Worm (Caenorhabditis elegans): ENCODE results near the gene clc-3.

DNA sequence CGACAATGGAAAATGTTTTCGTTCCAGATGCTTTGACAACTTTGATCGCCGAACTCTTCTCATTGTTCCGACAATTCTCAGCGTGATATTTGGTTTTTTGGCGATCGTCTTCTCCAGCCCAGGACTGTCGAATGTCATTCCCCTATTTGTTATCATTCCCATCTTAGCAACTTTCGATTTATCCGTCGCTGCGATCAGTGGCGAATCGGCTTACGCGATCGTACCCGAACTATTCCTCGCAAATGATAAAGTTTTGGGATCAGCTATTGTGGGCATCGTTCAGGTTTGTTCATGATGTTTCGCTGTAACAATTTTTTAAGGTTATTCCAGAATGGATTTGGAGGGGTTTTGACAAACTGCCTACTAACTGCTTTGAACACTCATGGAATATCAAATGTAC, 22.2 kb upstream of the clc-3 start:
- TF ChIP-seq unc-62 (GFP tag; optimal IDR thresholded peaks at IDR 0.05) (no peak), madf-10 (tag; optimal IDR thresholded peaks at IDR 0.05) (no peak), attf-5 (GFP tag; optimal IDR thresholded peaks at IDR 0.05) (no peak), madf-8 (GFP tag; conservative IDR thresholded peaks at IDR 0.05) (no peak), snpc-4 (GFP tag; optimal IDR thresholded peaks at IDR 0.05) (no peak), snpc-4 (tag; optimal IDR thresholded peaks at IDR 0.05) (no peak), nhr-90 (tag; optimal IDR thresholded peaks at IDR 0.05) (no peak)
